Fruit fly (Drosophila melanogaster) whole organism, adult: Measurements from ENCODE around the gene vret.

Experiments used
- CG11617 ChIP-seq: fragments of 200-800 bp; sonication (Bioruptor generic); optimal IDR thresholded peaks from 2 replicates; lab custom pipeline; 2017; ENCODE audit warnings: mild to moderate bottlenecking, missing biosample characterization, missing genetic modification reagents, missing genetic modification characterization
- kay ChIP-seq: fragments of 200-800 bp; sonication (Bioruptor generic); peaks from one replicate; lab custom pipeline; 2016; ENCODE audit warnings: missing biosample characterization, missing genetic modification characterization, borderline replicate concordance

- no peak for TF ChIP-seq kay (GFP tag; lab: Kevin White, UChicago)
- TF ChIP-seq CG11617, result no peak
Measured at dm6 chr3R:22770207-22770606, 24.8 kb upstream of the vret start, which contains the start of gene CG43093.
